Worm (Caenorhabditis elegans) whole organism, late embryonic: ENCODE measurements around the gene F44E2.10.

Experiments
- F13H6.1 ChIP-seq: sonication (generic microtip); optimal IDR thresholded peaks from 2 replicates; lab custom pipeline; 2016; ENCODE audit warnings: missing genetic modification characterization, missing compliant biosample characterization
- K09A11.1 ChIP-seq: sonication (generic microtip); optimal IDR thresholded peaks from 2 replicates; lab custom pipeline; 2017; ENCODE audit warnings: antibody characterized with exemption, mild to moderate bottlenecking, missing genetic modification characterization, missing compliant biosample characterization; ENCODE audit not compliant: insufficient read depth
- ama-1 ChIP-seq: fragments of 150-350 bp; optimal IDR thresholded peaks from 2 replicates; lab custom pipeline; 2014
- ceh-18 ChIP-seq: sonication (generic microtip); optimal IDR thresholded peaks from 2 replicates; lab custom pipeline; 2016; ENCODE audit warnings: missing genetic modification characterization, missing compliant biosample characterization
- ceh-19 ChIP-seq: fragments of 200-800 bp; sonication (Bioruptor generic); optimal IDR thresholded peaks from 2 replicates; lab custom pipeline; 2018; ENCODE audit warnings: mild to moderate bottlenecking, missing genetic modification characterization, missing compliant biosample characterization
- ceh-2 ChIP-seq: sonication (generic microtip); optimal IDR thresholded peaks from 2 replicates; lab custom pipeline; 2016; ENCODE audit warnings: missing genotype, missing genetic modification characterization, missing compliant biosample characterization
- ceh-22 ChIP-seq: sonication (generic microtip); optimal IDR thresholded peaks from 2 replicates; lab custom pipeline; 2017; ENCODE audit warnings: missing biosample characterization, missing genetic modification characterization
- ceh-24 ChIP-seq: sonication (generic microtip); optimal IDR thresholded peaks from 2 replicates; lab custom pipeline; 2016; ENCODE audit warnings: mild to moderate bottlenecking, missing genetic modification characterization, missing compliant biosample characterization
- ceh-31 ChIP-seq: sonication (generic microtip); optimal IDR thresholded peaks from 2 replicates; lab custom pipeline; 2016; ENCODE audit warnings: missing genetic modification characterization, missing compliant biosample characterization
- ceh-6 ChIP-seq: fragments of 200-800 bp; sonication (Bioruptor generic); optimal IDR thresholded peaks from 2 replicates; lab custom pipeline; 2018; ENCODE audit warnings: mild to moderate bottlenecking, missing genetic modification characterization, missing compliant biosample characterization
- ceh-9 ChIP-seq: sonication (generic microtip); optimal IDR thresholded peaks from 2 replicates; lab custom pipeline; 2016; ENCODE audit warnings: mild to moderate bottlenecking, missing genetic modification characterization, inconsistent platforms, missing compliant biosample characterization
- dve-1 ChIP-seq: sonication (generic microtip); optimal IDR thresholded peaks from 2 replicates; lab custom pipeline; 2017; ENCODE audit warnings: antibody characterized with exemption, mild to moderate bottlenecking, missing genetic modification characterization, missing compliant biosample characterization
- elt-2 ChIP-seq: sonication (generic microtip); optimal IDR thresholded peaks from 2 replicates; lab custom pipeline; 2016; ENCODE audit warnings: missing genetic modification reagents, missing genetic modification characterization, missing compliant biosample characterization
- fkh-10 ChIP-seq: fragments of 150-350 bp; optimal IDR thresholded peaks from 2 replicates; lab custom pipeline; 2014; ENCODE audit warnings: missing biosample characterization, missing genetic modification reagents, missing genetic modification characterization
- fkh-6 ChIP-seq: sonication (generic microtip); optimal IDR thresholded peaks from 2 replicates; lab custom pipeline; 2016; ENCODE audit warnings: missing genetic modification characterization, missing compliant biosample characterization
- hlh-13 ChIP-seq: fragments of 200-800 bp; sonication (Bioruptor generic); optimal IDR thresholded peaks from 2 replicates; lab custom pipeline; 2018; ENCODE audit warnings: mild to moderate bottlenecking, missing genetic modification characterization, missing compliant biosample characterization
- hlh-6 ChIP-seq: sonication (generic microtip); optimal IDR thresholded peaks from 2 replicates; lab custom pipeline; 2016; ENCODE audit warnings: missing genotype, missing genetic modification characterization, missing compliant biosample characterization
- lim-6 ChIP-seq: sonication (generic microtip); optimal IDR thresholded peaks from 2 replicates; lab custom pipeline; 2016; ENCODE audit warnings: missing genetic modification characterization, missing compliant biosample characterization
- mec-3 ChIP-seq: sonication (generic microtip); optimal IDR thresholded peaks from 2 replicates; lab custom pipeline; 2016; ENCODE audit warnings: borderline replicate concordance, missing genetic modification characterization, missing compliant biosample characterization
- nfya-1 ChIP-seq: sonication (generic microtip); optimal IDR thresholded peaks from 2 replicates; lab custom pipeline; 2017; ENCODE audit warnings: missing genetic modification characterization, mild to moderate bottlenecking, missing compliant biosample characterization, antibody characterized with exemption, moderate library complexity
- nhr-11 ChIP-seq: fragments of 150-350 bp; optimal IDR thresholded peaks from 2 replicates; lab custom pipeline; 2014; ENCODE audit warnings: missing biosample characterization, missing genetic modification characterization
- pat-9 ChIP-seq: fragments of 200-800 bp; sonication (Bioruptor generic); optimal IDR thresholded peaks from 2 replicates; lab custom pipeline; 2018; ENCODE audit warnings: mild to moderate bottlenecking, missing genetic modification characterization, moderate library complexity, missing compliant biosample characterization
- pax-1 ChIP-seq: fragments of 150-350 bp; optimal IDR thresholded peaks from 2 replicates; lab custom pipeline; 2014; ENCODE audit warnings: missing biosample characterization, missing genetic modification characterization
- ref-2 ChIP-seq: sonication (generic microtip); optimal IDR thresholded peaks from 2 replicates; lab custom pipeline; 2016; ENCODE audit warnings: missing genetic modification characterization, missing compliant biosample characterization
- rnt-1 ChIP-seq: sonication (generic microtip); optimal IDR thresholded peaks from 2 replicates; lab custom pipeline; 2016; ENCODE audit warnings: missing genetic modification characterization, missing compliant biosample characterization
- sox-4 ChIP-seq: sonication (generic microtip); optimal IDR thresholded peaks from 2 replicates; lab custom pipeline; 2017; ENCODE audit warnings: mild to moderate bottlenecking, missing genetic modification characterization, inconsistent platforms, missing compliant biosample characterization
- syd-9 ChIP-seq: sonication (generic microtip); optimal IDR thresholded peaks from 2 replicates; lab custom pipeline; 2016; ENCODE audit warnings: mild to moderate bottlenecking, missing genetic modification characterization, moderate library complexity, missing compliant biosample characterization
- tbx-7 ChIP-seq: sonication (generic microtip); optimal IDR thresholded peaks from 2 replicates; lab custom pipeline; 2016; ENCODE audit warnings: missing genotype, missing genetic modification characterization, missing compliant biosample characterization
- unc-42 ChIP-seq: sonication (generic microtip); optimal IDR thresholded peaks from 2 replicates; lab custom pipeline; 2016; ENCODE audit warnings: missing genotype, missing genetic modification characterization, missing compliant biosample characterization
- unc-55 ChIP-seq: sonication (generic microtip); optimal IDR thresholded peaks from 2 replicates; lab custom pipeline; 2017; ENCODE audit warnings: missing biosample characterization, missing genetic modification reagents, missing genetic modification characterization
- zip-5 ChIP-seq: sonication (generic microtip); optimal IDR thresholded peaks from 2 replicates; lab custom pipeline; 2016; ENCODE audit warnings: missing genetic modification characterization, missing compliant biosample characterization
- ztf-16 ChIP-seq: sonication (generic microtip); optimal IDR thresholded peaks from 2 replicates; lab custom pipeline; 2017; ENCODE audit warnings: missing genetic modification characterization, missing compliant biosample characterization

Gene F44E2.10

DNA sequence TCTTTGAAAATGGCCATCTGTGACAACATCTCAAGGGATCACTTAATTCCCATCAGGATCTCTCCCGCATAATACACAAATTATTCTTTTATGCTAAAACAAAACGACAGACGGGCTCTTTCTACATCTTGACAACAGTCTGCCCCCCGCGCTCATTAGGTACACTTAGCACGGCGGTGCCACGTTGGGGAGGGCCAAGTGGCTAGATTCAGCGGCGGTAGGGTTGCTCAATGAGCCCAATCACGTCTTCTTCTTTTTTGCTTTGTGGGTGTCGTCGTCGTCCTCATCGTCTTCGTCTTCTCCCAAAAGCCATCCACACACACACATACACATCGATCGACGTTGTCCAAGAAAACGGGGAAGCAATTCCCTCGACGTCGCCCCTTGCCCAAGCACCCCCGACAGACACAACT is 42.1 kb upstream of the F44E2.10 start (continued):
- TF ChIP-seq ceh-22 (tag; lab: Kevin White, UChicago) (no peak), unc-42 (tag; lab: Kevin White, UChicago) (peak; percentile 73), pax-1 (tag; lab: Kevin White, UChicago) (no peak), nfya-1 (tag; lab: Kevin White, UChicago) (peak; percentile 37), fkh-6 (tag; lab: Kevin White, UChicago) (no peak), ceh-6 (no peak), zip-5 (no peak), sox-4 (peak; percentile 1), ztf-16 (tag; lab: Kevin White, UChicago) (no peak), syd-9 (tag; lab: Kevin White, UChicago) (peak; percentile 5), unc-55 (GFP tag; lab: Kevin White, UChicago) (no peak), ceh-31 (tag; lab: Kevin White, UChicago) (peak; percentile 36), hlh-6 (tag; lab: Kevin White, UChicago) (peak; percentile 26)
- TF ChIP-seq, all 69 proteins: peak for 10

DNA sequence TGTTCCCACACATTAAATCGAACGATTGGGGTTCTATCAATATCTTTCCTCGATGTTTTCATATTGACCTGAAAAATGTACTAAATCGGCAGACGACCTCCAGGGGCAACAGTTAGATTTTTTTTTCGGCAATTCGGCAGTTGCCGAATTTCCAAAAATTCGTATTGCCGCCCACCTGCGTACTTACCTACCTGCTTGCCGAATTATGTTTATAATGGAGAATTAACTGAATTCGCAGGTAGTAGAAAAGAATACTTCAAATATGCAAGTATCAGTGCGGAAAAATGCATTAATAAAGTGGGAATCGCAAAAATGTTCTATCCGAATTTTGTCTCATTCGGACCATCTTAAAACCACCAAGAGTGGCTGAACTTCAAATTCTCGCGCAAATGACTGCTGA is 38.8 kb upstream of the F44E2.10 start:
- no peak for TF ChIP-seq K09A11.1 (tag; lab: Kevin White, UChicago)
- TF ChIP-seq ceh-24: no peak
- no peak for TF ChIP-seq hlh-13
- no peak for TF ChIP-seq rnt-1 (tag; lab: Kevin White, UChicago)
- TF ChIP-seq fkh-10: no peak
- no peak for TF ChIP-seq F13H6.1 (tag; lab: Kevin White, UChicago)
- TF ChIP-seq nfya-1 (tag; lab: Kevin White, UChicago): no peak

DNA sequence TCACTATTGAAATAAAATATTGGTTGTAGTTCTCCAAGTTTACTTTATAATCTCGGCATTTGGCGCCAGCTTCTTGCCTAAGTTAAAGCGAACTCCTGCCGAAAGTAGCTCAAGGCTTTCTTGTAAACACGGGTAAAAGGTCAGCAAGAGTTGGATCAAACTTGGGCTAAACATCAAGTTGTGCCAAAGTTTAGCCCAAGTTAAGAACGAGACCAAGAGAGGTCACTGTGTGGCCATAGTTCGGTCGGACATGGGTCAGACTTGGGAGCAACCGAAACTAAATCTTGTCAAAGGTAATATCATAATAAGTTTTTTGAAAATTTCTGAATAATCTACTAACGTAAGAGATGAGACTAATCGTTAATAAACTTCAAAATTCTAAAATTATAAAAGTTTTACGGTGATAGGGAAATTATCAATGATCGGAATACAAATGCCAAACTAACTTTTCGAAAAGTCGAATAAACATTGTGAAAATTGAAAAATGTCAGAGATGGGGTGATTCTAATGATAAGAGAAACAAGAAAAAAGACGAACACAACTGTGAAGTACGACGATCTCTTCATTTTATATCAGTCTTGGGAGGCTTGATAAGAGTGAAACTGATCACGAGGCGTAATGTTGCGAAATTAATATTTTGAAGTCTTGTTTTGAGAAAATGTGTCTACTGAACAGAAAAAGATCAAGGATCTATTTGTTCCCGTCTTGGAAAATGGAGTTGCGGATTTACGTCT is 37.2 kb upstream of the F44E2.10 start:
- TF ChIP-seq ama-1 (lab: Kevin White, UChicago): no peak
- TF ChIP-seq elt-2 (tag; lab: Kevin White, UChicago): peak; percentile 17
- TF ChIP-seq ceh-2: no peak
- no peak for TF ChIP-seq dve-1 (tag; lab: Kevin White, UChicago)

DNA sequence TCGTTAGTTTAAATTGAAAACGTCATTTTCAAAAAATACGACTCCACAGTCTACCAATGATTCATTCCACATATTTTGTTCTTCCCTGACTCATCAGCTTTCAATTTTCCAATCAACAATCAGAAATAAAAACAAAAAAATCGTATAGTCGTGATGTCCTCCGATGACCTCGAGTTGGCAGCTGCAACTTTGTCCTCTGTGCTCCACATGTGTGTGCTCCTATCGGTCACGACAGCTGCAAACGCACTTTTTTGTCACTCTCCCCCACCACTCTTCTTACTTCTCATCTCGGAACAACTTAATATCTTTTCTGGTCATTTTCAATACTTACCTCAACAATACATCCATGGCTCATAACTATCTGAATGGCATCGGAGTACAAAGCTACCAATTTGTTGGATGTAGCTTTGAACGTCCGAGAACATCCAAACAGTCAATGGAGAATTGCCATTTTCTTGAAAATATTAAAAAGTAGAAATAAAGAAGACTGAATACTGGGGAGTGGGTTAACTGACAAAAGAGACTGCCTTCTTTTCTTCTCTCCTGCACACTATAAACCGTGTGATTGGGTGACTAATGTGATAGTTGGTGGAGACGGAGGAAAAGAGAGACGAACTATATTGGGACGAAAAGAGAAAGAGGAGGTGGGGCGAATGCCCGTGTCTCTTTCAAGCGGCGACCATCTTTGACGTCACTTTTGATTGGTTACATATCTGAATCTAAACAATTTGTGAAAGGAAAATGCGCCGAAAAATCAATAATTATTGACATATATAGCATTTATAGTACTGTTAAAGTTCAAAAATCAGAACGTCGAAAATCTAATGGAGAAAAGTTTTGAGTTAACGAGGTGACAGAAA is 36.3 kb upstream of the F44E2.10 start:
- no peak for TF ChIP-seq ceh-9 (tag; lab: Kevin White, UChicago)
- no peak for TF ChIP-seq lim-6
- TF ChIP-seq nhr-11 (tag; lab: Kevin White, UChicago): no peak
- no peak for TF ChIP-seq ceh-18 (tag; lab: Kevin White, UChicago)
- no peak for TF ChIP-seq pat-9 (tag; lab: Kevin White, UChicago)
- no peak for TF ChIP-seq hlh-13
- TF ChIP-seq, all 69 proteins: peak for 0

DNA sequence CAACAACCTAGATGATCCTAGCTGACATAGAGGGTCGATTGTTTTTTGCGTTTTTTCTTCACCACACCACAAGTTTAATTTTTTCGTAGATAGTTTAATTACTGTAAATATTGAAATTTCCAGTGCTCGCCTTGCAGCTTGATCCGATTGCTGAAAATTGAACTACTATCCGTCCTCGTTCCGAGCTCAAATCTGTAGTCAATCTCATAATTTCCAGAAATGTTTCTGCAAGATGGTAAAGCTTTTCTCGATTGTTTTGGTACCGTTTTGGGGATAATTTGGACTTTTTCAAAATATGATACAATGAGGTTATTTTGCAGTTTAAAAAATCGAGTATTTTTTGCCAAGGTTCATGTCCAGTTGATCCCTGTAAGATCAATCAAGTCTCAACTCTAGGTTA is 35.1 kb upstream of the F44E2.10 start:
- TF ChIP-seq syd-9 (tag; lab: Kevin White, UChicago) (no peak), nhr-11 (tag; lab: Kevin White, UChicago) (no peak), mec-3 (tag; lab: Kevin White, UChicago) (no peak), ceh-19 (GFP tag; lab: Kevin White, UChicago) (no peak), ref-2 (tag; lab: Kevin White, UChicago) (no peak), elt-2 (tag; lab: Kevin White, UChicago) (no peak), ceh-22 (tag; lab: Kevin White, UChicago) (no peak), tbx-7 (tag; lab: Kevin White, UChicago) (no peak)
- TF ChIP-seq, all 69 proteins: peak for 0
